Worm (Caenorhabditis elegans): Measurements from ENCODE around the gene ant-1.1.

DNA sequence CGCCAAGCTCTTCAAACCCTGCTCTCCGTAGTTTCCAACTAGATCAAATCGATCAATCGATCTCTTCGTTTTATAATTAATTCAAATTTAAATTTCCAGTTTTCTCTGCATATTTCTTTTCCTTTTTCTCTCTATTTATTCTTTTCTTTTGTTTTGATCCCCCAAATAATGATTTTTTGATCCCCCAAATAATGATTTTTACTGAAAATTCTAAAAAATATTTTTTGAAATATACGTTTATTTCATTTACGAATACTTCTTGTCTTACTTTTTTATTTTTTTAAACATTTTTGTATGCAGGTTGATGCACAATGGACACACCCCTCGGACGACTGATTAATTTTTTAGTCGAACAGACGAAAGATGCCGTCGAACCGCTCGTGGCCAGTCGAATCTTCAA, 40.4 kb downstream of the ant-1.1 start, which contains the start of gene T28A8.4:
- TF ChIP-seq aly-2 (tag; optimal IDR thresholded peaks at IDR 0.05) (no peak), nhr-28 (tag; optimal IDR thresholded peaks at IDR 0.05) (no peak), skn-1 (tag; optimal IDR thresholded peaks at IDR 0.05) (no peak), fkh-2 (tag; optimal IDR thresholded peaks at IDR 0.05) (no peak), ztf-4 (tag; optimal IDR thresholded peaks at IDR 0.05) (no peak), nhr-77 (tag; optimal IDR thresholded peaks at IDR 0.05) (no peak), ama-1 (optimal IDR thresholded peaks at IDR 0.05) (no peak), snpc-4 (tag; optimal IDR thresholded peaks at IDR 0.05) (no peak), mdl-1 (tag; optimal IDR thresholded peaks at IDR 0.05) (no peak), elt-3 (tag; optimal IDR thresholded peaks at IDR 0.05) (no peak), elt-2 (tag; optimal IDR thresholded peaks at IDR 0.05) (no peak), zag-1 (tag; optimal IDR thresholded peaks at IDR 0.05) (no peak), unc-39 (tag; optimal IDR thresholded peaks at IDR 0.05) (no peak)
